1 worm cellular context compared by ENCODE assay signal in genomic region chrX:8241906-8242305, ce11.
TF ChIP-seq lines count a peak whose summit lies in the region.

Gene endu-2, plus strand, starts transcription at chrX:8242301.

TF ChIP-seq in whole organism, L4 larva, 104 proteins besides CTCF, POLR2A, EP300 and RAD21 (continued from another document):
- TF ChIP-seq mxl-2 (GFP tag; conservative IDR thresholded peaks at IDR 0.05; lab: Robert Waterston, UW) = no peak
- TF ChIP-seq lin-38 (GFP tag; IDR thresholded peaks at IDR 0.05; lab: Robert Waterston, UW) = no peak
- no peak for TF ChIP-seq lin-13 (GFP tag; optimal IDR thresholded peaks at IDR 0.05; lab: Kevin White, UChicago)
- TF ChIP-seq lim-7 (GFP tag; IDR thresholded peaks at IDR 0.05; lab: Robert Waterston, UW) = no peak
- no peak for TF ChIP-seq ama-1 (optimal IDR thresholded peaks at IDR 0.05; lab: Kevin White, UChicago)
- no peak for TF ChIP-seq Y105C5A.15 (GFP tag; IDR thresholded peaks at IDR 0.05; lab: Robert Waterston, UW)
- no peak for TF ChIP-seq nhr-102 (tag; optimal IDR thresholded peaks at IDR 0.05; lab: Kevin White, UChicago)
- no peak for TF ChIP-seq nhr-48 (tag; optimal IDR thresholded peaks at IDR 0.05; lab: Kevin White, UChicago)
- TF ChIP-seq egl-27 (tag; optimal IDR thresholded peaks at IDR 0.05; lab: Kevin White, UChicago) = no peak
- TF ChIP-seq zip-11 (GFP tag; IDR thresholded peaks at IDR 0.05; lab: Robert Waterston, UW) = no peak
- TF ChIP-seq zfp-2 (tag; optimal IDR thresholded peaks at IDR 0.05; lab: Kevin White, UChicago) = no peak
- no peak for TF ChIP-seq nhr-111 (GFP tag; optimal IDR thresholded peaks at IDR 0.05; lab: Kevin White, UChicago)
- TF ChIP-seq D1046.2 (GFP tag; IDR thresholded peaks at IDR 0.05; lab: Robert Waterston, UW) = no peak
- TF ChIP-seq mdl-1 (tag; optimal IDR thresholded peaks at IDR 0.05; lab: Kevin White, UChicago) = peak in 1 of 2 experiments; percentile 35
- no peak for TF ChIP-seq fos-1 (tag; optimal IDR thresholded peaks at IDR 0.05; lab: Kevin White, UChicago)
- no peak for TF ChIP-seq arid-1 (GFP tag; conservative IDR thresholded peaks at IDR 0.05; lab: Robert Waterston, UW)
- TF ChIP-seq ceh-44 (GFP tag; IDR thresholded peaks at IDR 0.05; lab: Robert Waterston, UW) = no peak
- TF ChIP-seq lin-15B (tag; optimal IDR thresholded peaks at IDR 0.05; lab: Kevin White, UChicago) = no peak
- TF ChIP-seq T26A8.4 (GFP tag; IDR thresholded peaks at IDR 0.05; lab: Robert Waterston, UW) = no peak
- TF ChIP-seq Y5F2A.4 (GFP tag; optimal IDR thresholded peaks at IDR 0.05; lab: Kevin White, UChicago) = no peak
- no peak for TF ChIP-seq pha-4 (GFP tag; IDR thresholded peaks at IDR 0.05; lab: Robert Waterston, UW)
- TF ChIP-seq pha-4 (tag; optimal IDR thresholded peaks at IDR 0.05; lab: Kevin White, UChicago) = no peak
- no peak for TF ChIP-seq nhr-25 (tag; optimal IDR thresholded peaks at IDR 0.05; lab: Kevin White, UChicago; ENCODE audit: borderline replicate concordance, insufficient read depth)
- no peak for TF ChIP-seq F26F4.8 (GFP tag; conservative IDR thresholded peaks at IDR 0.05; lab: Robert Waterston, UW)
- TF ChIP-seq ctbp-1 (GFP tag; IDR thresholded peaks at IDR 0.05; lab: Robert Waterston, UW) = no peak
- TF ChIP-seq rbr-2 (tag; optimal IDR thresholded peaks at IDR 0.05; lab: Kevin White, UChicago) = no peak
- no peak for TF ChIP-seq R02D3.7 (tag; optimal IDR thresholded peaks at IDR 0.05; lab: Kevin White, UChicago)
- no peak for TF ChIP-seq unc-62 (GFP tag; optimal IDR thresholded peaks at IDR 0.05 in 1 of 2; lab: Kevin White, UChicago)
- TF ChIP-seq unc-62 (tag; optimal IDR thresholded peaks at IDR 0.05; lab: Kevin White, UChicago) = no peak
- TF ChIP-seq dve-1 (tag; optimal IDR thresholded peaks at IDR 0.05; lab: Kevin White, UChicago; ENCODE audit: insufficient read depth) = peak; percentile 57
- TF ChIP-seq cey-2 (tag; optimal IDR thresholded peaks at IDR 0.05; lab: Kevin White, UChicago; ENCODE audit: borderline replicate concordance, insufficient read depth) = no peak
- TF ChIP-seq nhr-76 (tag; optimal IDR thresholded peaks at IDR 0.05; lab: Kevin White, UChicago) = no peak
- TF ChIP-seq nhr-11 (tag; optimal IDR thresholded peaks at IDR 0.05; lab: Kevin White, UChicago) = no peak
- TF ChIP-seq jun-1 (tag; optimal IDR thresholded peaks at IDR 0.05; lab: Kevin White, UChicago) = no peak
- no peak for TF ChIP-seq attf-4 (tag; optimal IDR thresholded peaks at IDR 0.05; lab: Kevin White, UChicago)
- TF ChIP-seq ceh-62 (tag; optimal IDR thresholded peaks at IDR 0.05; lab: Kevin White, UChicago) = no peak
